Worm (Caenorhabditis elegans) whole organism, dauer: Measurements from ENCODE around the gene nhr-101.

Experiments
- unc-62 ChIP-seq: sonication (generic microtip); optimal IDR thresholded peaks from 2 replicates; lab custom pipeline; 2017; ENCODE audit warnings: missing biosample characterization, missing genetic modification reagents, missing genetic modification characterization

nhr-101 gene

ce11 chrV:11539502-11539901 is 30.8 kb upstream of the nhr-101 start:
- TF ChIP-seq unc-62 (GFP tag; lab: Kevin White, UChicago), result no peak

ce11 chrV:11541284-11541683 is 29.0 kb upstream of the nhr-101 start:
- TF ChIP-seq unc-62 (GFP tag; lab: Kevin White, UChicago), result no peak

- TF ChIP-seq unc-62 (GFP tag; lab: Kevin White, UChicago), result no peak
Observed at ce11 chrV:11543564-11543963, 26.7 kb upstream of the nhr-101 start, which contains the start of gene F38B7.2. F38B7.2 (plus strand) TSS chrV:11543963.

ce11 chrV:11545227-11545626 is 25.0 kb upstream of the nhr-101 start, which contains the start of gene F38B7.10:
F38B7.10 (plus strand) TSS chrV:11545527.
- TF ChIP-seq unc-62 (GFP tag; lab: Kevin White, UChicago), result no peak

ce11 chrV:11546795-11547194 is 23.5 kb upstream of the nhr-101 start, which contains the start of gene F38B7.11:
F38B7.11 (plus strand) TSS chrV:11547095.
- no peak for TF ChIP-seq unc-62 (GFP tag; lab: Kevin White, UChicago)

- TF ChIP-seq unc-62 (GFP tag; lab: Kevin White, UChicago), result no peak
Observed at ce11 chrV:11548914-11549406, 21.3 kb upstream of the nhr-101 start, which contains the start of the genes F38B7.17 and F38B7.3. F38B7.17 (minus strand) TSS chrV:11548964. F38B7.3 (plus strand) TSS chrV:11549107.

- no peak for TF ChIP-seq unc-62 (GFP tag; lab: Kevin White, UChicago)
Observed at ce11 chrV:11552379-11552778, 17.9 kb upstream of the nhr-101 start, which contains the start of gene srx-85. srx-85 (plus strand) TSS chrV:11552679.

ce11 chrV:11554260-11554659 is 16.0 kb upstream of the nhr-101 start, which contains the start of gene duo-1:
duo-1 (plus strand) TSS chrV:11554630.
- no peak for TF ChIP-seq unc-62 (GFP tag; lab: Kevin White, UChicago)

- TF ChIP-seq unc-62 (GFP tag; lab: Kevin White, UChicago), result no peak
Observed at ce11 chrV:11562643-11563042, 7.6 kb upstream of the nhr-101 start, which contains the start of gene srx-86. srx-86 (plus strand) TSS chrV:11562943.

ce11 chrV:11564573-11564972 is 5.7 kb upstream of the nhr-101 start, which contains the start of gene srx-87:
srx-87 (plus strand) TSS chrV:11564873.
- no peak for TF ChIP-seq unc-62 (GFP tag; lab: Kevin White, UChicago)

ce11 chrV:11572803-11573490 is 2.7 kb downstream of the nhr-101 start, which contains the start of the genes H12C20.7 and nhr-68:
H12C20.7 (minus strand) TSS chrV:11572990.
nhr-68 (plus strand) TSS chrV:11573440.
- TF ChIP-seq unc-62 (GFP tag; lab: Kevin White, UChicago), result no peak

- no peak for TF ChIP-seq unc-62 (GFP tag; lab: Kevin White, UChicago)
Observed at ce11 chrV:11574563-11574962, 4.3 kb downstream of the nhr-101 start.

ce11 chrV:11580826-11581225 is 10.6 kb downstream of the nhr-101 start, which contains the start of gene srx-90:
srx-90 (plus strand) TSS chrV:11581126.
- TF ChIP-seq unc-62 (GFP tag; lab: Kevin White, UChicago), result no peak

- TF ChIP-seq unc-62 (GFP tag; lab: Kevin White, UChicago), result no peak
Observed at ce11 chrV:11583212-11583611, 12.9 kb downstream of the nhr-101 start, which contains the start of gene srx-88. srx-88 (plus strand) TSS chrV:11583512.

ce11 chrV:11585122-11585521 is 14.8 kb downstream of the nhr-101 start:
- TF ChIP-seq unc-62 (GFP tag; lab: Kevin White, UChicago), result no peak

- TF ChIP-seq unc-62 (GFP tag; lab: Kevin White, UChicago), result no peak
Observed at ce11 chrV:11589433-11589832, 19.2 kb downstream of the nhr-101 start, which contains the start of gene srx-82. srx-82 (plus strand) TSS chrV:11589733.
